Worm (Caenorhabditis elegans): ENCODE results near the gene lec-6.

DNA sequence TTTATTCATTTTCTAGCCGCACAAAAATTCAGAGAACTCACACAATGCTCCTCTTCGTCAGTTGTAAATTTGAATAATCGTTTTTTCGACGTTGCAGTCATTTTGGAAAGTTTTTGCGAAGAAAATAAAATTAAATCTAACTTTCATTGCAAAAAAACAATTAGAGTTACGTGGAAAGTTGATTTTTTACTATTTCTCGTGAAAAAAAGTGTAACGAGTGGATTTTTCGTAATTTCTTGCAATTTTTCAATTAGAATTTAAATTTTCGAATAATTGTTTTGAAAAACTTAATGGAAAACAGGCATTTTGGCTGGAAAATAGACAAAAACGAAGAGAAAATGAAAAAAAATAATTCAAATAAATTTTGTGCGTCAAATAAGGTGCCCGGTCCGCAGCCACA lies 1.5 kb downstream of the lec-6 start, which contains the start of gene Y55B1AR.2:
- no peak for TF ChIP-seq nhr-120 (GFP tag; IDR thresholded peaks at IDR 0.05)
- TF ChIP-seq madf-3 (GFP tag; IDR thresholded peaks at IDR 0.05), result no peak
- no peak for TF ChIP-seq ztf-6 (GFP tag; IDR thresholded peaks at IDR 0.05)
- no peak for TF ChIP-seq mes-4 (tag; optimal IDR thresholded peaks at IDR 0.05)
- no peak for TF ChIP-seq lsl-1 (GFP tag; optimal IDR thresholded peaks at IDR 0.05)
- TF ChIP-seq dpl-1 (GFP tag; optimal IDR thresholded peaks at IDR 0.05), result no peak
- no peak for TF ChIP-seq hlh-26 (GFP tag; conservative IDR thresholded peaks at IDR 0.05)
- no peak for TF ChIP-seq sea-2 (GFP tag; IDR thresholded peaks at IDR 0.05)
- TF ChIP-seq snpc-3.4 (tag; optimal IDR thresholded peaks at IDR 0.05), result no peak
- TF ChIP-seq lin-26 (GFP tag; IDR thresholded peaks at IDR 0.05), result no peak
- TF ChIP-seq snpc-4 (GFP tag; optimal IDR thresholded peaks at IDR 0.05), result no peak
- no peak for TF ChIP-seq snpc-4 (tag; optimal IDR thresholded peaks at IDR 0.05)
